Worm (Caenorhabditis elegans): ENCODE data around the gene agt-2.

ce11 chrII:5416204-5416764 is 42.7 kb upstream of the agt-2 start, which contains the start of gene EEED8.2:
- TF ChIP-seq unc-130 (GFP tag; optimal IDR thresholded peaks at IDR 0.05) (no peak), dox-1 (GFP tag; IDR thresholded peaks at IDR 0.05) (no peak), T26A5.8 (tag; optimal IDR thresholded peaks at IDR 0.05) (no peak), snpc-4 (GFP tag; optimal IDR thresholded peaks at IDR 0.05) (no peak), snpc-4 (tag; optimal IDR thresholded peaks at IDR 0.05) (no peak), mes-4 (tag; optimal IDR thresholded peaks at IDR 0.05) (no peak), sea-2 (GFP tag; IDR thresholded peaks at IDR 0.05) (no peak), ekl-4 (GFP tag; IDR thresholded peaks at IDR 0.05) (no peak), F52B5.7 (tag; optimal IDR thresholded peaks at IDR 0.05) (no peak), ztf-6 (GFP tag; IDR thresholded peaks at IDR 0.05) (no peak), ama-1 (optimal IDR thresholded peaks at IDR 0.05) (no peak), ama-1 (GFP tag; optimal IDR thresholded peaks at IDR 0.05) (no peak), ztf-28 (GFP tag; IDR thresholded peaks at IDR 0.05) (no peak), F10E7.11 (tag; optimal IDR thresholded peaks at IDR 0.05) (no peak)

Measured in whole organism, young adult.